Worm (Caenorhabditis elegans) whole organism, early embryonic: ENCODE measurements around the gene clec-148.

Experiments
- B0310.2 ChIP-seq: sonication (generic microtip); optimal IDR thresholded peaks from 2 replicates; lab custom pipeline; 2016; ENCODE audit warnings: mild to moderate bottlenecking, missing genetic modification characterization, missing compliant biosample characterization
- aly-1 ChIP-seq: sonication (generic microtip); optimal IDR thresholded peaks from 2 replicates; lab custom pipeline; 2016; ENCODE audit warnings: missing genetic modification characterization, missing compliant biosample characterization
- ama-1 ChIP-seq: fragments of 150-350 bp; optimal IDR thresholded peaks from 2 replicates; lab custom pipeline; 2014
- ceh-13 ChIP-seq: fragments of 200-800 bp; sonication (Bioruptor generic); optimal IDR thresholded peaks from 2 replicates; lab custom pipeline; 2018; ENCODE audit warnings: mild to moderate bottlenecking, missing genetic modification characterization, missing compliant biosample characterization
- flt-1 ChIP-seq: fragments of 200-800 bp; sonication (Bioruptor generic); IDR thresholded peaks from 2 replicates; pipeline ENCODE4 v1.3.6; 2022; ENCODE audit warnings: missing genetic modification characterization, missing compliant biosample characterization
- pes-1 ChIP-seq: fragments of 200-800 bp; sonication (Bioruptor generic); IDR thresholded peaks from 2 replicates; pipeline ENCODE4 v1.3.6; 2022; ENCODE audit warnings: missing genetic modification reagents, missing genetic modification characterization, missing compliant biosample characterization
- scrt-1 ChIP-seq: fragments of 200-800 bp; sonication (Bioruptor generic); IDR thresholded peaks from 2 replicates; pipeline ENCODE4 v1.3.6; 2022; ENCODE audit warnings: missing genetic modification characterization, missing compliant biosample characterization
- tbx-11 ChIP-seq: fragments of 200-800 bp; sonication (Bioruptor generic); IDR thresholded peaks from 2 replicates; pipeline ENCODE4 v1.3.6; 2022; ENCODE audit warnings: missing genetic modification characterization, missing compliant biosample characterization
- tbx-37 ChIP-seq: fragments of 200-800 bp; sonication (Bioruptor generic); conservative IDR thresholded peaks from 2 replicates; pipeline ENCODE4 v1.3.6; 2022; ENCODE audit warnings: missing genetic modification reagents, missing genetic modification characterization, missing compliant biosample characterization

- TF ChIP-seq tbx-11 (GFP tag; lab: Robert Waterston, UW) (no peak), tbx-37 (GFP tag; lab: Robert Waterston, UW) (no peak), ama-1 (lab: Kevin White, UChicago) (no peak), flt-1 (no peak), scrt-1 (no peak), pes-1 (GFP tag; lab: Robert Waterston, UW) (no peak), aly-1 (tag; lab: Kevin White, UChicago) (no peak), ceh-13 (GFP tag; lab: Kevin White, UChicago) (no peak), B0310.2 (tag; lab: Kevin White, UChicago) (no peak)
These were observed 4.0 kb downstream of the clec-148 start, which contains the start of the genes F40G9.9 and F40G9.12 for ce11 chrIII:171617-172016.
